Worm (Caenorhabditis elegans) whole organism, L2 larva: ENCODE measurements around the gene cnc-7.

Experiments used
- C34F6.9 ChIP-seq: fragments of 150-350 bp; optimal IDR thresholded peaks from 2 replicates; lab custom pipeline; 2014; ENCODE audit warnings: missing biosample characterization, missing genetic modification characterization
- F13H6.1 ChIP-seq: sonication (generic microtip); optimal IDR thresholded peaks from 2 replicates; lab custom pipeline; 2016; ENCODE audit warnings: missing genetic modification characterization, missing compliant biosample characterization
- R02D3.7 ChIP-seq: fragments of 150-350 bp; optimal IDR thresholded peaks from 2 replicates; lab custom pipeline; 2014; ENCODE audit warnings: missing biosample characterization, missing genetic modification characterization
- Y55F3AM.14 ChIP-seq: fragments of 200-800 bp; sonication (Bioruptor generic); optimal IDR thresholded peaks from 2 replicates; lab custom pipeline; 2018; ENCODE audit warnings: mild to moderate bottlenecking, missing genetic modification characterization, missing compliant biosample characterization
- ZK546.5 ChIP-seq: sonication (generic microtip); optimal IDR thresholded peaks from 2 replicates; lab custom pipeline; 2017; ENCODE audit warnings: missing biosample characterization, missing genetic modification characterization
- aly-2 ChIP-seq: fragments of 150-350 bp; optimal IDR thresholded peaks from 2 replicates; lab custom pipeline; 2014; ENCODE audit warnings: missing biosample characterization, missing genetic modification characterization
- ama-1 ChIP-seq: fragments of 150-350 bp; optimal IDR thresholded peaks from 2 replicates; lab custom pipeline; 2018; ENCODE audit warnings: inconsistent platforms
- crh-2 ChIP-seq: sonication (generic microtip); optimal IDR thresholded peaks from 2 replicates; lab custom pipeline; 2017; ENCODE audit warnings: missing biosample characterization, missing genetic modification characterization
- egl-27 ChIP-seq: sonication (generic microtip); optimal IDR thresholded peaks from 3 replicates; lab custom pipeline; 2017; ENCODE audit warnings: missing biosample characterization, missing genetic modification reagents, missing genetic modification characterization
- elt-1 ChIP-seq: fragments of 150-350 bp; optimal IDR thresholded peaks from 2 replicates; lab custom pipeline; 2014; ENCODE audit warnings: missing biosample characterization, missing genetic modification characterization
- elt-3 ChIP-seq: sonication (generic microtip); optimal IDR thresholded peaks from 2 replicates; lab custom pipeline; 2017; ENCODE audit warnings: missing biosample characterization, missing genetic modification characterization
- fos-1 ChIP-seq: fragments of 150-350 bp; optimal IDR thresholded peaks from 2 replicates; lab custom pipeline; 2014; ENCODE audit warnings: missing biosample characterization, missing genetic modification characterization
- lin-13 ChIP-seq: fragments of 150-350 bp; optimal IDR thresholded peaks from 2 replicates; lab custom pipeline; 2014; ENCODE audit warnings: missing biosample characterization, missing genetic modification reagents, missing genetic modification characterization
- lin-39 ChIP-seq: fragments of 150-350 bp; optimal IDR thresholded peaks from 2 replicates; lab custom pipeline; 2014; ENCODE audit warnings: missing biosample characterization, missing genetic modification reagents, missing genetic modification characterization
- mab-5 ChIP-seq: fragments of 150-350 bp; optimal IDR thresholded peaks from 2 replicates; lab custom pipeline; 2014; ENCODE audit warnings: missing biosample characterization, missing genetic modification characterization
- mbf-1 ChIP-seq: sonication (generic microtip); optimal IDR thresholded peaks from 2 replicates; lab custom pipeline; 2017; ENCODE audit warnings: missing biosample characterization, missing genetic modification characterization
- nhr-10 ChIP-seq: sonication (generic microtip); optimal IDR thresholded peaks from 2 replicates; lab custom pipeline; 2017; ENCODE audit warnings: missing biosample characterization, missing genetic modification characterization
- nhr-11 ChIP-seq: fragments of 150-350 bp; optimal IDR thresholded peaks from 2 replicates; lab custom pipeline; 2014; ENCODE audit warnings: missing biosample characterization, missing genetic modification characterization
- nhr-12 ChIP-seq: fragments of 150-350 bp; optimal IDR thresholded peaks from 2 replicates; lab custom pipeline; 2014; ENCODE audit warnings: missing biosample characterization, missing genetic modification characterization
- nhr-23 ChIP-seq: fragments of 150-350 bp; optimal IDR thresholded peaks from 2 replicates; lab custom pipeline; 2014; ENCODE audit warnings: missing biosample characterization, missing genetic modification reagents, missing genetic modification characterization
- nhr-237 ChIP-seq: fragments of 150-350 bp; optimal IDR thresholded peaks from 2 replicates; lab custom pipeline; 2014; ENCODE audit warnings: missing biosample characterization, missing genetic modification characterization
- nhr-25 ChIP-seq: fragments of 150-350 bp; sonication (generic microtip); optimal IDR thresholded peaks from 3 replicates; lab custom pipeline; 2014; ENCODE audit warnings: missing biosample characterization, missing genetic modification characterization
- nhr-6 ChIP-seq: fragments of 150-350 bp; optimal IDR thresholded peaks from 2 replicates; lab custom pipeline; 2014; ENCODE audit warnings: missing biosample characterization, missing genetic modification characterization
- nhr-77 ChIP-seq: fragments of 150-350 bp; optimal IDR thresholded peaks from 2 replicates; lab custom pipeline; 2014; ENCODE audit warnings: missing biosample characterization, missing genetic modification characterization
- peb-1 ChIP-seq: fragments of 150-350 bp; optimal IDR thresholded peaks from 2 replicates; lab custom pipeline; 2014; ENCODE audit warnings: missing biosample characterization, missing genetic modification characterization
- sem-4 ChIP-seq: fragments of 150-350 bp; optimal IDR thresholded peaks from 2 replicates; lab custom pipeline; 2014; ENCODE audit warnings: missing biosample characterization, missing genetic modification reagents, missing genetic modification characterization
- skn-1 ChIP-seq: sonication (generic microtip); optimal IDR thresholded peaks from 2 replicates; lab custom pipeline; 2017; ENCODE audit warnings: missing biosample characterization, missing genetic modification characterization
- sma-3 ChIP-seq: sonication (generic microtip); optimal IDR thresholded peaks from 2 replicates; lab custom pipeline; 2016; ENCODE audit warnings: missing genetic modification reagents, missing genetic modification characterization, missing compliant biosample characterization
- sma-9 ChIP-seq, 2 experiments: fragments of 150-350 bp in 1 of 2; sonication (generic microtip) in 1 of 2; optimal IDR thresholded peaks; 2 replicates each; lab custom pipeline; 2014 to 2016; ENCODE audit warnings: missing genetic modification characterization in 2 of 2, mild to moderate bottlenecking in 1 of 2, missing biosample characterization in 1 of 2, missing compliant biosample characterization in 1 of 2, missing genetic modification reagents in 1 of 2, moderate library complexity in 1 of 2
- snpc-4 ChIP-seq: fragments of 150-350 bp; optimal IDR thresholded peaks from 2 replicates; lab custom pipeline; 2014; ENCODE audit warnings: missing biosample characterization, missing genetic modification characterization
- unc-55 ChIP-seq: fragments of 150-350 bp; sonication (generic microtip); optimal IDR thresholded peaks from 3 replicates; lab custom pipeline; 2014; ENCODE audit warnings: missing biosample characterization, missing genetic modification reagents, missing genetic modification characterization
- ztf-1 ChIP-seq: fragments of 200-800 bp; sonication (Bioruptor generic); conservative IDR thresholded peaks from 2 replicates; pipeline ENCODE4 v1.3.6; 2022; ENCODE audit warnings: missing genetic modification characterization, missing compliant biosample characterization
- ztf-11 ChIP-seq: sonication (generic microtip); optimal IDR thresholded peaks from 2 replicates; lab custom pipeline; 2017; ENCODE audit warnings: missing biosample characterization, missing genetic modification characterization
- ztf-4 ChIP-seq: fragments of 150-350 bp; optimal IDR thresholded peaks from 2 replicates; lab custom pipeline; 2014; ENCODE audit warnings: missing biosample characterization, missing genetic modification characterization

Gene cnc-7

DNA sequence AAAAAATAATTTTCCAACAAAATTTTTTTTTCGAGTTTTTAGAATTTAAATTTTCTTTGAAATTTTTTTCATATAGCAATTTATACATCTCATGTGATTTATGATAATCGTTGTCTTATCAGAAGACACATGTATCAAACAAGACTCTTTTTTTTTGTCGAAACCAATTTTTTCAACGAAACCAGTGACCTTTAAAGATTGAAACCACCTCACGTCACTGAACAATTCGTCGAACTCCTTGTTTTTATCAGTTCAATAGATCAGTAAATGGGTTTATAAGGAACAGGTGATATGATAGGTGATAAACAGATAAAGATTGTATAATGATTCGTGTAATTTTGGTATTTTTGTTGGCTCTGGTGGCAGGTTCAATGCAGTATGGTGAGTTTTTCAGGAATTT, at the start of gene cnc-7:
TSS of gene cnc-7 (plus strand) at position 301 of the 400 bp plus-strand sequence.
- TF ChIP-seq sma-3: peak; percentile 34
- TF ChIP-seq ztf-11: no peak
- TF ChIP-seq R02D3.7: no peak
- no peak for TF ChIP-seq fos-1

DNA sequence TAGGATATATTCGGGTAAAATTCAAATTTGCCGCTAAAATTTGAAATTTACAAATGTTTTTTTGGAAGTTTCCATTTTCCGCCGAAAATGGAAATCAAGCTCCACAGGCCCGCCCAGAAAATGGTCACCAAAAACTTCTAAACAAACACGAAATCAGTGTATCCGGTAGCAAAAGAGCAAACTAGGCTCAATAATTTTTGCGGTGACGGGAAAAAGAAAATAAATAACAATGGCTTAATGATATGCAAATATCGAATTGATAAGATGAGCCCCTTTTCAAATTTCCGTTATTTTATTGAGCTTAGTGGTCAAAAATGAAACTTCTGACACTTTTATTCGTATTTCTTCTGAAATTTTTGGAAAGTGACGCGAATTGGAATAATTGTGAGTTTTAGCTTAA, 49.0 kb upstream of the cnc-7 start, which contains the start of gene Y38H6A.3:
TSS of gene Y38H6A.3 (plus strand) at position 301 of the 400 bp plus-strand sequence.
- no peak for TF ChIP-seq skn-1 (tag; lab: Kevin White, UChicago)
- no peak for TF ChIP-seq peb-1 (tag; lab: Kevin White, UChicago)
- no peak for TF ChIP-seq sem-4 (tag; lab: Kevin White, UChicago)
- no peak for TF ChIP-seq unc-55 (GFP tag; lab: Kevin White, UChicago)

DNA sequence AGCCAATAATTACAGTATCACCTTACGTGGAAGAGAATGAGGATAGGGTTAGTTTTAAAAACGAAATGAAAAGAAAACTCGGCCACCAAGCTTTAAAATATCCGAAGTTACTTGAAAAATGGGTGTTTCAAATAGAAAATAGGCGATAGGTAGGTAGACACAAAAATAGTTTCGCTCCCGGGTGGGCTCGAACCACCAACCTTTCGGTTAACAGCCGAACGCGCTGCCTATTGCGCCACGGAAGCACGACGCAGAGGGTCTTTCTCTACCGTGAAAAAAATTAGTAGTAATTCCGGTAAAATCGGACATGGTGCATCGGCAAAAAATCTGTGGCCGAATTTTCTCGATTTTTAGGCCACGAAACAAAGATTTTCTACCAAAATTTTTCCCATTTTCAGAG, 46.2 kb upstream of the cnc-7 start:
- no peak for TF ChIP-seq snpc-4 (tag; lab: Kevin White, UChicago)
- no peak for TF ChIP-seq nhr-10 (tag; lab: Kevin White, UChicago)
- TF ChIP-seq sma-9 (GFP tag; optimal IDR thresholded peaks at IDR 0.05; lab: Kevin White, UChicago): no peak
- no peak for TF ChIP-seq sma-9 (tag; optimal IDR thresholded peaks at IDR 0.05; lab: Kevin White, UChicago)
- TF ChIP-seq peb-1 (tag; lab: Kevin White, UChicago): no peak
- no peak for TF ChIP-seq lin-13 (GFP tag; lab: Kevin White, UChicago)
- TF ChIP-seq sma-3: no peak
- no peak for TF ChIP-seq elt-3 (tag; lab: Kevin White, UChicago)
- no peak for TF ChIP-seq nhr-77 (tag; lab: Kevin White, UChicago)
- no peak for TF ChIP-seq ZK546.5 (tag; lab: Kevin White, UChicago)
- TF ChIP-seq ztf-1 (GFP tag; lab: Robert Waterston, UW): no peak
- TF ChIP-seq crh-2: no peak
- TF ChIP-seq aly-2 (tag; lab: Kevin White, UChicago): no peak
- TF ChIP-seq egl-27 (tag; lab: Kevin White, UChicago): no peak
- TF ChIP-seq lin-39 (tag; lab: Kevin White, UChicago): no peak
- no peak for TF ChIP-seq nhr-12
- TF ChIP-seq ztf-4 (tag; lab: Kevin White, UChicago): no peak
- TF ChIP-seq ama-1 (lab: Kevin White, UChicago): no peak
- TF ChIP-seq, all 48 proteins: peak for 0

DNA sequence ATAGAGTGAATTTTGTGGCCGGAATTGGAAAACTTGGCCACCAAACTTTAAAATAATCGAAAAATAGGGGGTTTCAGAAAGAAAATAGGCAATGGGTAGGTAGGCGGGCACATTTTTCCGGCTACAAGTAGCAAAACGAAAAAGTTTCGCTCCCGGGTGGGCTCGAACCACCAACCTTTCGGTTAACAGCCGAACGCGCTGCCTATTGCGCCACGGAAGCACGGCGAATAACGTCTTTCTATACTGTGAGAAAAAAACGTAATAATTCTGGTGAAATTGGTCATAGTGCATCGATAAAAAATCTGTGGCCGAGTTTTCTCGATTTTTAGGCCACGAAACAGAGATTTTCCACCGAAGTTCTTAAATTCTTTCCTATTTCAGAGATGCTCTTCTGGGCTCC, 43.5 kb upstream of the cnc-7 start:
- TF ChIP-seq nhr-6 (tag; lab: Kevin White, UChicago): no peak
- no peak for TF ChIP-seq mbf-1
- no peak for TF ChIP-seq lin-39 (tag; lab: Kevin White, UChicago)
- no peak for TF ChIP-seq ztf-11
- TF ChIP-seq fos-1: no peak
- no peak for TF ChIP-seq ama-1 (lab: Kevin White, UChicago)
- TF ChIP-seq nhr-25 (tag; lab: Kevin White, UChicago): no peak
- TF ChIP-seq Y55F3AM.14: no peak
- no peak for TF ChIP-seq snpc-4 (tag; lab: Kevin White, UChicago)
- no peak for TF ChIP-seq F13H6.1 (tag; lab: Kevin White, UChicago)
- TF ChIP-seq R02D3.7: no peak
- TF ChIP-seq ztf-1 (GFP tag; lab: Robert Waterston, UW): no peak
- no peak for TF ChIP-seq nhr-23 (tag; lab: Kevin White, UChicago)

DNA sequence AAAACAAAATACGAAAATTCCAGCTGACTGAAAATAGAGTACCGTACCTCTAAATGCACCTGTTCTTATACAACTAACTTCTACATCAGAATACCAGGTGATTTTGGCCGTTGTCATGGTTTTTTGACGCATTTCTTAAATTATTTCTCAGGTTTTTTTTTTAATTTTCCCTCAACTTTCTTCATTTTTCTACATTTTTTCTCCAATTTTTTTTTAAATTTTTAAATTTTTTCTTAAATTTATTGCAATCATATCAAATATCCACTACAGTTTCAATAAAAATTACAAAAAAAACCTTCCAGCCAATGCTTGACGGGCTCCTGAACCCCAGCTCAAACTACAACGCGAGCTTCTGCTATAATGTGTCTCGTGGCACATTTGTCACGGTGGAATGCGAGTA, 42.7 kb upstream of the cnc-7 start, which contains the start of gene K02E2.1:
TSS of gene K02E2.1 (plus strand) at position 301 of the 400 bp plus-strand sequence.
- no peak for TF ChIP-seq sma-3
- no peak for TF ChIP-seq nhr-10 (tag; lab: Kevin White, UChicago)
- no peak for TF ChIP-seq F13H6.1 (tag; lab: Kevin White, UChicago)
- no peak for TF ChIP-seq C34F6.9 (tag; lab: Kevin White, UChicago)
- no peak for TF ChIP-seq nhr-11 (tag; lab: Kevin White, UChicago)
- no peak for TF ChIP-seq ztf-4 (tag; lab: Kevin White, UChicago)
- TF ChIP-seq R02D3.7: no peak
- no peak for TF ChIP-seq mab-5 (tag; lab: Kevin White, UChicago)
- no peak for TF ChIP-seq sem-4 (tag; lab: Kevin White, UChicago)
- no peak for TF ChIP-seq snpc-4 (tag; lab: Kevin White, UChicago)
- TF ChIP-seq lin-13 (GFP tag; lab: Kevin White, UChicago): no peak
- TF ChIP-seq ZK546.5 (tag; lab: Kevin White, UChicago): no peak
- no peak for TF ChIP-seq skn-1 (tag; lab: Kevin White, UChicago)
- no peak for TF ChIP-seq elt-1 (tag; lab: Kevin White, UChicago)
- TF ChIP-seq nhr-237 (tag; lab: Kevin White, UChicago): no peak
- no peak for TF ChIP-seq peb-1 (tag; lab: Kevin White, UChicago)
- TF ChIP-seq ama-1 (lab: Kevin White, UChicago): no peak
- TF ChIP-seq, all 48 proteins: peak for 0
